Fruit fly (Drosophila melanogaster): ENCODE results near the gene Sarm.

dm6 chr3L:8044867-8045362, 18.8 kb upstream of the Sarm start:
- TF ChIP-seq Sox102F (GFP tag; optimal IDR thresholded peaks at IDR 0.05) (no peak), nmo (GFP tag; optimal IDR thresholded peaks at IDR 0.05) (no peak), Hr78 (GFP tag; optimal IDR thresholded peaks at IDR 0.05) (no peak), amos (GFP tag; IDR thresholded peaks at IDR 0.05; ENCODE audit: partially characterized antibody) (no peak), nom (GFP tag; optimal IDR thresholded peaks at IDR 0.05) (no peak), otp (GFP tag; IDR thresholded peaks at IDR 0.05) (no peak), Spps (tag; optimal IDR thresholded peaks at IDR 0.05) (no peak), klu (GFP tag; IDR thresholded peaks at IDR 0.05) (no peak), CG8478 (optimal IDR thresholded peaks at IDR 0.05) (no peak)

Measured in whole organism, embryonic.